Worm (Caenorhabditis elegans) whole organism, early embryonic: ENCODE results near the gene T21B4.3.

Experiments used
- B0310.2 ChIP-seq: sonication (generic microtip); optimal IDR thresholded peaks from 2 replicates; lab custom pipeline; 2016; ENCODE audit warnings: mild to moderate bottlenecking, missing genetic modification characterization, missing compliant biosample characterization
- F13C5.2 ChIP-seq: sonication (generic microtip); optimal IDR thresholded peaks from 2 replicates; lab custom pipeline; 2017; ENCODE audit warnings: mild to moderate bottlenecking, missing genetic modification characterization, inconsistent platforms, missing compliant biosample characterization
- ama-1 ChIP-seq: fragments of 150-350 bp; optimal IDR thresholded peaks from 2 replicates; lab custom pipeline; 2014
- sea-1 ChIP-seq: fragments of 200-800 bp; sonication (Bioruptor generic); conservative IDR thresholded peaks from 2 replicates; pipeline ENCODE4 v1.3.6; 2022; ENCODE audit warnings: missing genetic modification characterization, missing compliant biosample characterization
- tbx-11 ChIP-seq: fragments of 200-800 bp; sonication (Bioruptor generic); IDR thresholded peaks from 2 replicates; pipeline ENCODE4 v1.3.6; 2022; ENCODE audit warnings: missing genetic modification characterization, missing compliant biosample characterization
- tra-4 ChIP-seq: sonication (generic microtip); optimal IDR thresholded peaks from 2 replicates; lab custom pipeline; 2017; ENCODE audit warnings: missing genetic modification characterization, missing compliant biosample characterization

ce11 chrII:12544533-12544932 is 47.7 kb upstream of the T21B4.3 start, which contains the start of gene F49C5.9:
- no peak for TF ChIP-seq ama-1 (lab: Kevin White, UChicago)
- TF ChIP-seq tra-4 (tag; lab: Kevin White, UChicago) = no peak
- TF ChIP-seq tbx-11 = no peak
- no peak for TF ChIP-seq B0310.2 (tag; lab: Kevin White, UChicago)
- no peak for TF ChIP-seq sea-1 (GFP tag; lab: Robert Waterston, UW)
- no peak for TF ChIP-seq F13C5.2
